Fruit fly (Drosophila melanogaster): Measurements from ENCODE around the gene Asator.
A peak's percentile ranks its signal among the peaks of the same experiment; 100 is the strongest.

The Asator gene

DNA sequence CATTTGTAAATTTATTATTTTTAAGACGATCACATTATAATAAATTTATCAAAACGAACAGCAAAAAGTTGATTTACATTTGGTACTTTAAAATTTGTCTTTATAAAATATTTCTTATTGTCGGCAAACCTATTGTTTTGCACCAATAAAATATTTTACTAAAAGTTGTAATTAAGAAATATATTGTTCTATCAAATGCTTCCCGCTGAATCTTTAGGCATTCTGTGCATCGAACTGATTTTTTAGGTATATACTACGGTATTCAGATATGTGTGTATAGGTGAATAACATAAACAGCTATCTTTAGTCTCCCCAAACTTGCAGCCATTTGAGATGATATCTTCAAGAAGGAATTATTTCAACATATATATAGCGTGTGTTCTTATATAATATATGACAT lies 3.0 kb downstream of the Asator start:
- TF ChIP-seq Sox14 (GFP tag; optimal IDR thresholded peaks at IDR 0.05): no peak
- TF ChIP-seq CG10631 (GFP tag; optimal IDR thresholded peaks at IDR 0.05): no peak
- no peak for TF ChIP-seq CG3919 (GFP tag; optimal IDR thresholded peaks at IDR 0.05)
- no peak for TF ChIP-seq ss (GFP tag; optimal IDR thresholded peaks at IDR 0.05)
- TF ChIP-seq Ets21C (GFP tag; optimal IDR thresholded peaks at IDR 0.05): no peak
- TF ChIP-seq CG1621 (tag; optimal IDR thresholded peaks at IDR 0.05): no peak
- no peak for TF ChIP-seq Ets96B (tag; optimal IDR thresholded peaks at IDR 0.05)
- no peak for TF ChIP-seq Smox (GFP tag; optimal IDR thresholded peaks at IDR 0.05)
- TF ChIP-seq CG11762 (GFP tag; optimal IDR thresholded peaks at IDR 0.05; ENCODE audit: insufficient read depth): no peak
- no peak for TF ChIP-seq Eip93F (GFP tag; optimal IDR thresholded peaks at IDR 0.05)
- no peak for TF ChIP-seq CG15336 (GFP tag; IDR thresholded peaks at IDR 0.05)
- no peak for TF ChIP-seq dsx (GFP tag; optimal IDR thresholded peaks at IDR 0.05; ENCODE audit: poor library complexity, severe bottlenecking)

DNA sequence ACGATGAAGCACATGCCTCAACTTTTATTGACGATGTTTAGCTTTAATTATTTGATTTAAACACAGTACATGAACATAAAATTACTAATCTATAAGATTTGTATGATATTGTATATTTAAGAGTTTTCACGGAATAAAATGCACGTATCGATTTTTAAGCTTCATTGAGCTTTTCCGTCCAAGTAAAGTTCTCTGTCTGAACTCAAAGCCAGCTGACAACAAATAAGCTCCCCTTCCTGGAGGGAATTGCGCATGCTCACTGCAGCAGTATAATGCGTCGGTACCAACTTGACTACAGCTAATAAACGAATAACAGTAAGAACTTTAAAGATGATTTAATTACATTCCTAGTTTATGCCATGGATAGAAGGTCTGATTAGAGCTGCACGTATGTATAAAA lies 5.1 kb downstream of the Asator start:
- no peak for TF ChIP-seq fd59A (GFP tag; optimal IDR thresholded peaks at IDR 0.05)
- TF ChIP-seq Hr38 (GFP tag; optimal IDR thresholded peaks at IDR 0.05): no peak
- no peak for TF ChIP-seq CG16779 (tag; optimal IDR thresholded peaks at IDR 0.05)
- no peak for TF ChIP-seq CG11294 (GFP tag; IDR thresholded peaks at IDR 0.05)
- no peak for TF ChIP-seq ss (GFP tag; optimal IDR thresholded peaks at IDR 0.05)
- no peak for TF ChIP-seq vri (GFP tag; optimal IDR thresholded peaks at IDR 0.05)
- TF ChIP-seq svp (GFP tag): no peak
- TF ChIP-seq CG11902 (GFP tag; optimal IDR thresholded peaks at IDR 0.05): no peak
- TF ChIP-seq CG6854 (GFP tag; optimal IDR thresholded peaks at IDR 0.05): no peak
- no peak for TF ChIP-seq CG15336 (GFP tag; IDR thresholded peaks at IDR 0.05)
- TF ChIP-seq CG3032 (tag; optimal IDR thresholded peaks at IDR 0.05): no peak
- no peak for TF ChIP-seq CG11762 (GFP tag; optimal IDR thresholded peaks at IDR 0.05; ENCODE audit: insufficient read depth)
- TF ChIP-seq CG10669 (GFP tag; optimal IDR thresholded peaks at IDR 0.05): no peak
- TF ChIP-seq CG8119 (GFP tag; IDR thresholded peaks at IDR 0.05): no peak
- TF ChIP-seq Gug (GFP tag; IDR thresholded peaks at IDR 0.05): no peak
- TF ChIP-seq topi (GFP tag; optimal IDR thresholded peaks at IDR 0.05): no peak
- no peak for TF ChIP-seq CG8632 (GFP tag; optimal IDR thresholded peaks at IDR 0.05)
- TF ChIP-seq Hr39 (GFP tag; optimal IDR thresholded peaks at IDR 0.05): no peak

DNA sequence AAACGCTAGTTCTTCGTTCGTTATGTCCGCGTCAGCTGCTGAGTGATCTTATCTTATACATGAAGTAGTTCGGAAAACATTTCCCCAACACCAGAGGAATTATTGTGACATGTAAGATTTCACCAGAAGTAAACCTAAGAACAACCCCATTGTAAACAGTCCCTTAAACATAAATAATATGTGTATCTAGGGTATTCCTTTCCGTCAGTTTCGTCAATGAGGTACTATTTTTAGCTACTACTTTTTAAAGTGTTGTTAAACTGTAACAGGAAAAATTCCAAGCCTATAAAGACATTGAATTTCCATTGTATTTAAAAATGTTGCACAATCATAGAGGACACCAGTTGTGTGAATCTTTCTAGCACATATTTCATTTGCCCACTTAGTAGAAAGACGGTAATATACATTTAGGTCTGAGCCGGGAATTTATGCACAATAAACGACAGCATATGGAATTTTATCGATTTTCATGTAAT lies 6.1 kb downstream of the Asator start:
- no peak for TF ChIP-seq Eip75B (GFP tag; optimal IDR thresholded peaks at IDR 0.05)
- no peak for TF ChIP-seq CG3032 (tag; optimal IDR thresholded peaks at IDR 0.05)
- TF ChIP-seq CG34406 (GFP tag; optimal IDR thresholded peaks at IDR 0.05): no peak
- TF ChIP-seq Eip78C (GFP tag): peak; percentile 58
- TF ChIP-seq CG9139 (GFP tag; optimal IDR thresholded peaks at IDR 0.05): no peak
- no peak for TF ChIP-seq Eip93F (GFP tag; optimal IDR thresholded peaks at IDR 0.05)
- TF ChIP-seq fkh (GFP tag; optimal IDR thresholded peaks at IDR 0.05): peak; percentile 79
- peak; percentile 11 for TF ChIP-seq CG31627 (GFP tag; optimal IDR thresholded peaks at IDR 0.05)
- peak; percentile 12 for TF ChIP-seq Hr39 (GFP tag; optimal IDR thresholded peaks at IDR 0.05)
- peak; percentile 16 for TF ChIP-seq esn (GFP tag; optimal IDR thresholded peaks at IDR 0.05)
- TF ChIP-seq Smox (GFP tag; optimal IDR thresholded peaks at IDR 0.05): no peak
- no peak for TF ChIP-seq Gug (GFP tag; IDR thresholded peaks at IDR 0.05)
- no peak for TF ChIP-seq CG6792 (GFP tag; optimal IDR thresholded peaks at IDR 0.05)
- no peak for TF ChIP-seq CG6276 (GFP tag; optimal IDR thresholded peaks at IDR 0.05)
- no peak for TF ChIP-seq vri (GFP tag; optimal IDR thresholded peaks at IDR 0.05)
- TF ChIP-seq acj6 (GFP tag; optimal IDR thresholded peaks at IDR 0.05): no peak
- TF ChIP-seq Met (GFP tag; optimal IDR thresholded peaks at IDR 0.05): no peak
- no peak for TF ChIP-seq CG8319 (GFP tag; optimal IDR thresholded peaks at IDR 0.05)
- TF ChIP-seq dsx (GFP tag; optimal IDR thresholded peaks at IDR 0.05; ENCODE audit: poor library complexity, severe bottlenecking): no peak
- TF ChIP-seq cyc (GFP tag; optimal IDR thresholded peaks at IDR 0.05): peak; percentile 7
- TF ChIP-seq CG32006 (GFP tag; optimal IDR thresholded peaks at IDR 0.05): no peak
- no peak for TF ChIP-seq CG6854 (GFP tag; optimal IDR thresholded peaks at IDR 0.05)
- TF ChIP-seq CG11294 (GFP tag; IDR thresholded peaks at IDR 0.05): no peak
- TF ChIP-seq Sox102F (GFP tag; optimal IDR thresholded peaks at IDR 0.05): no peak
